Worm (Caenorhabditis elegans) whole organism, late embryonic: ENCODE measurements around the gene tsp-18.

ENCODE experiments used
- ceh-19 ChIP-seq: fragments of 200-800 bp; sonication (Bioruptor generic); optimal IDR thresholded peaks from 2 replicates; lab custom pipeline; 2018; ENCODE audit warnings: mild to moderate bottlenecking, missing genetic modification characterization, missing compliant biosample characterization
- odd-2 ChIP-seq: sonication (generic microtip); optimal IDR thresholded peaks from 2 replicates; lab custom pipeline; 2017; ENCODE audit warnings: antibody characterized with exemption, mild to moderate bottlenecking, missing genetic modification characterization, missing compliant biosample characterization

- TF ChIP-seq odd-2 (tag; lab: Kevin White, UChicago) (no peak), ceh-19 (GFP tag; lab: Kevin White, UChicago) (no peak)
Observed at ce11 chrII:5899080-5899479, 5.3 kb upstream of the tsp-18 start.
